Worm (Caenorhabditis elegans) whole organism, late embryonic: ENCODE measurements around the gene bud-13.
A peak's percentile ranks its signal among the peaks of the same experiment; 100 is the strongest.

ENCODE experiments used
- C38D4.7 ChIP-seq: fragments of 200-800 bp; sonication (Bioruptor generic); optimal IDR thresholded peaks from 2 replicates; lab custom pipeline; 2018; ENCODE audit warnings: mild to moderate bottlenecking, missing genetic modification characterization, moderate library complexity, missing compliant biosample characterization
- K02D7.2 ChIP-seq: sonication (generic microtip); optimal IDR thresholded peaks from 2 replicates; lab custom pipeline; 2017; ENCODE audit warnings: mild to moderate bottlenecking, missing genetic modification characterization, missing compliant biosample characterization
- K09A11.1 ChIP-seq: sonication (generic microtip); optimal IDR thresholded peaks from 2 replicates; lab custom pipeline; 2017; ENCODE audit warnings: antibody characterized with exemption, mild to moderate bottlenecking, missing genetic modification characterization, missing compliant biosample characterization; ENCODE audit not compliant: insufficient read depth
- ama-1 ChIP-seq: fragments of 150-350 bp; optimal IDR thresholded peaks from 2 replicates; lab custom pipeline; 2014
- ceh-14 ChIP-seq: sonication (generic microtip); optimal IDR thresholded peaks from 2 replicates; lab custom pipeline; 2016; ENCODE audit warnings: missing genotype, missing genetic modification characterization, missing compliant biosample characterization
- ceh-18 ChIP-seq: sonication (generic microtip); optimal IDR thresholded peaks from 2 replicates; lab custom pipeline; 2016; ENCODE audit warnings: missing genetic modification characterization, missing compliant biosample characterization
- ceh-24 ChIP-seq: sonication (generic microtip); optimal IDR thresholded peaks from 2 replicates; lab custom pipeline; 2016; ENCODE audit warnings: mild to moderate bottlenecking, missing genetic modification characterization, missing compliant biosample characterization
- ceh-34 ChIP-seq: sonication (generic microtip); optimal IDR thresholded peaks from 2 replicates; lab custom pipeline; 2016; ENCODE audit warnings: mild to moderate bottlenecking, missing genetic modification characterization, missing compliant biosample characterization
- ceh-45 ChIP-seq: fragments of 200-800 bp; sonication (Bioruptor generic); IDR thresholded peaks from 2 replicates; pipeline ENCODE4 v1.3.6; 2022; ENCODE audit warnings: missing genetic modification reagents, missing genetic modification characterization, missing compliant biosample characterization
- che-1 ChIP-seq: sonication (generic microtip); optimal IDR thresholded peaks from 2 replicates; lab custom pipeline; 2016; ENCODE audit warnings: mild to moderate bottlenecking, missing genetic modification characterization, missing compliant biosample characterization
- dmd-4 ChIP-seq: sonication (generic microtip); optimal IDR thresholded peaks from 2 replicates; lab custom pipeline; 2016; ENCODE audit warnings: borderline replicate concordance, missing genetic modification characterization, missing compliant biosample characterization
- eyg-1 ChIP-seq: sonication (generic microtip); optimal IDR thresholded peaks from 2 replicates; lab custom pipeline; 2016; ENCODE audit warnings: missing genotype, missing genetic modification characterization, missing compliant biosample characterization
- hlh-30 ChIP-seq: sonication (generic microtip); optimal IDR thresholded peaks from 2 replicates; lab custom pipeline; 2017; ENCODE audit warnings: antibody characterized with exemption, missing genetic modification characterization, missing compliant biosample characterization; ENCODE audit not compliant: insufficient read depth
- hlh-6 ChIP-seq: sonication (generic microtip); optimal IDR thresholded peaks from 2 replicates; lab custom pipeline; 2016; ENCODE audit warnings: missing genotype, missing genetic modification characterization, missing compliant biosample characterization
- hlh-8 ChIP-seq: sonication (generic microtip); optimal IDR thresholded peaks from 2 replicates; lab custom pipeline; 2016; ENCODE audit warnings: missing genotype, missing genetic modification characterization, missing compliant biosample characterization
- lim-6 ChIP-seq: sonication (generic microtip); optimal IDR thresholded peaks from 2 replicates; lab custom pipeline; 2016; ENCODE audit warnings: missing genetic modification characterization, missing compliant biosample characterization
- lin-11 ChIP-seq: fragments of 200-800 bp; sonication (Bioruptor generic); optimal IDR thresholded peaks from 2 replicates; lab custom pipeline; 2018; ENCODE audit warnings: mild to moderate bottlenecking, missing genetic modification characterization, missing compliant biosample characterization
- mec-3 ChIP-seq: sonication (generic microtip); optimal IDR thresholded peaks from 2 replicates; lab custom pipeline; 2016; ENCODE audit warnings: borderline replicate concordance, missing genetic modification characterization, missing compliant biosample characterization
- nfya-1 ChIP-seq: sonication (generic microtip); optimal IDR thresholded peaks from 2 replicates; lab custom pipeline; 2017; ENCODE audit warnings: missing genetic modification characterization, mild to moderate bottlenecking, missing compliant biosample characterization, antibody characterized with exemption, moderate library complexity
- pag-3 ChIP-seq: sonication (generic microtip); optimal IDR thresholded peaks from 2 replicates; lab custom pipeline; 2016; ENCODE audit warnings: missing compliant biosample characterization, missing genetic modification characterization, borderline replicate concordance
- pat-9 ChIP-seq: fragments of 200-800 bp; sonication (Bioruptor generic); optimal IDR thresholded peaks from 2 replicates; lab custom pipeline; 2018; ENCODE audit warnings: mild to moderate bottlenecking, missing genetic modification characterization, moderate library complexity, missing compliant biosample characterization
- pha-4 ChIP-seq: fragments of 150-350 bp; optimal IDR thresholded peaks from 2 replicates; lab custom pipeline; 2018; ENCODE audit warnings: missing biosample characterization, missing genetic modification reagents, missing genetic modification characterization
- ref-2 ChIP-seq: sonication (generic microtip); optimal IDR thresholded peaks from 2 replicates; lab custom pipeline; 2016; ENCODE audit warnings: missing genetic modification characterization, missing compliant biosample characterization
- sdc-2 ChIP-seq: sonication (generic microtip); optimal IDR thresholded peaks from 2 replicates; lab custom pipeline; 2016; ENCODE audit warnings: missing genotype, missing genetic modification characterization, missing compliant biosample characterization
- sox-2 ChIP-seq: fragments of 200-800 bp; sonication (Bioruptor generic); IDR thresholded peaks from 2 replicates; pipeline ENCODE4 v1.3.6; 2022; ENCODE audit warnings: missing genetic modification reagents, missing genetic modification characterization, missing compliant biosample characterization
- sox-4 ChIP-seq: sonication (generic microtip); optimal IDR thresholded peaks from 2 replicates; lab custom pipeline; 2017; ENCODE audit warnings: mild to moderate bottlenecking, missing genetic modification characterization, inconsistent platforms, missing compliant biosample characterization
- syd-9 ChIP-seq: sonication (generic microtip); optimal IDR thresholded peaks from 2 replicates; lab custom pipeline; 2016; ENCODE audit warnings: mild to moderate bottlenecking, missing genetic modification characterization, moderate library complexity, missing compliant biosample characterization
- ttx-3 ChIP-seq: sonication (generic microtip); optimal IDR thresholded peaks from 2 replicates; lab custom pipeline; 2016; ENCODE audit warnings: missing genetic modification reagents, missing genetic modification characterization, missing compliant biosample characterization
- unc-55 ChIP-seq: sonication (generic microtip); optimal IDR thresholded peaks from 2 replicates; lab custom pipeline; 2017; ENCODE audit warnings: missing biosample characterization, missing genetic modification reagents, missing genetic modification characterization
- unc-86 ChIP-seq: sonication (generic microtip); optimal IDR thresholded peaks from 2 replicates; lab custom pipeline; 2016; ENCODE audit warnings: missing genetic modification characterization, missing compliant biosample characterization

Gene bud-13

DNA sequence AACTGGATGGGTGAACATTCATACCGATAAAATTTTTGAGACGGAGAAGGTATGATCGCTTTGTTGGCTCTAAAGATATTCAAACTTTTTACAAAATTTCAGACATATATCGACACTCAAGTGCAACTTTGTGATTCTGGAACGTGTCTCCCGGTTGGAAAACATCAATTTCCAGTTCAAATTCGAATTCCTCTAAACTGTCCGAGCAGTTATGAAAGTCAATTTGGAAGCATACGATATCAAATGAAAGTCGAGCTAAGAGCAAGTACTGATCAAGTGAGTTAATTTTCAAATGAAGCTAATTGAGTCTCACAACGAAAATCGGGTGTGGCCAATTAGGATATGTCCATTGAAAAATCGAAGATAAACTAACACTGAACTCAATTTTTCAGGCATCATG, 33.1 kb downstream of the bud-13 start:
- no peak for TF ChIP-seq ama-1 (lab: Kevin White, UChicago)
- no peak for TF ChIP-seq ttx-3 (tag; lab: Kevin White, UChicago)
- TF ChIP-seq che-1 (tag; lab: Kevin White, UChicago), result no peak
- no peak for TF ChIP-seq pha-4 (tag; lab: Kevin White, UChicago)
- no peak for TF ChIP-seq ceh-24
- TF ChIP-seq sox-2 (GFP tag; lab: Robert Waterston, UW), result no peak

DNA sequence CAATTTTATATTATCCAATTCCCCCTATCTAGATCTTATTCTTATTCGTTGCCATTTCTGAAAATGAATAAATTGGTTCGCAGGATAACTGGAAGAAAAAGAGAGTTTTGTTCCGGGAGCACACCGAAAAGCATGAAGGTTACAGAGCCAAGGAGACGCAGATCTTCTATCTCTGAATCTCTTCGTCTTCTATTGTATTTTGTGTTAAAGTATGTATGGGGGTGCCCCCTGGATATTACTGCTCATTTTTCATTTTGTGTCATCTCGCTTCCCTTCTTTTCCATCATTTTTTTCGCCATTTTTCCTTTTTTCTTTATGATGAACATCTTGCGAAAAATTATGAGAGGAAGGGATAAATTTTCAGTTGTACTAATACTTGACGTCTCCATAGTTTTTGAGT, 33.8 kb downstream of the bud-13 start:
- TF ChIP-seq pag-3 (tag; lab: Kevin White, UChicago), result no peak
- TF ChIP-seq lin-11 (tag; lab: Kevin White, UChicago), result no peak
- TF ChIP-seq ref-2 (tag; lab: Kevin White, UChicago), result no peak
- no peak for TF ChIP-seq K09A11.1
- no peak for TF ChIP-seq hlh-6 (tag; lab: Kevin White, UChicago)
- no peak for TF ChIP-seq ceh-14 (tag; lab: Kevin White, UChicago)
- TF ChIP-seq sox-4, result no peak
- no peak for TF ChIP-seq ceh-34 (tag; lab: Kevin White, UChicago)
- no peak for TF ChIP-seq sdc-2 (tag; lab: Kevin White, UChicago)

DNA sequence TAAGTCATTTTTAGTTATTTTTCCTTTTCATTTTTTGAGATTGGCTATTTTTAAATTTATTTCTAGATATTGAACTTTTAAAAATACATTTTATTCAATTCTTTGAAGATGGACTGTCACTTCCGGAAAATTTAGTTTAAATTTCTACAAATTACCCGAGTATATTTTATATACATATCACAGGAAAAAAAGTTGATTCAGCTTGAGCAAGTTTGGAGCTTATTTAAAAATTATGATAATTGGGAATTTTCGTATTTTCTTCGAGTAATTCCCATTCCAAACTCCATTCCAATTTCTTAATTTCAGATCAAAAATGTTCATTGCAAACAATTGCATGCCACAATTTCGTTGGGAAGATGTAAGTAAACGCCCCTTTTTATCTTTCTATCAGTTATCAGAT, 37.8 kb downstream of the bud-13 start, which contains the start of gene arrd-15:
arrd-15 (plus strand) TSS at position 301 of the 400 bp plus-strand sequence.
- peak; percentile 26 for TF ChIP-seq ceh-34 (tag; lab: Kevin White, UChicago)
- no peak for TF ChIP-seq hlh-30 (tag; lab: Kevin White, UChicago)

DNA sequence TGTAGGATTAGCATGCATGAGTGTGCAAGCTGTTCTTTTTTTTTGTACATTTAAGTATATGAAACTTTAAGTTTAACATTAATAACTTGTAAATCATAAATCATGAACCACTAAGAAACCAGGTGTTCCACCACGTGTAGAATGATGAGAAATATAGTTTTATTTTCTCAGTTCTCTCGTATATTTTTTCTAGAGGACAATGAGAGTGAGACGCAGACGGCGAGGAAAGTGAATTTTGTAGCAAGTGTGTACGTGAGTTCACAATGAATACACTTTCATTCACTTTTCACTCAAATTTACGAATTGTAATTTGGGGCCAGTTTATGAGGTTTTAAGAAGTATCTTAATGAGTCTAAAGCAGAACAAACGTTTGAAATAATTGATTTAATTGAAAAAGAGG, 41.0 kb downstream of the bud-13 start:
- TF ChIP-seq unc-55 (GFP tag; lab: Kevin White, UChicago), result peak; percentile 36
- TF ChIP-seq ceh-45 (GFP tag; lab: Robert Waterston, UW), result no peak

DNA sequence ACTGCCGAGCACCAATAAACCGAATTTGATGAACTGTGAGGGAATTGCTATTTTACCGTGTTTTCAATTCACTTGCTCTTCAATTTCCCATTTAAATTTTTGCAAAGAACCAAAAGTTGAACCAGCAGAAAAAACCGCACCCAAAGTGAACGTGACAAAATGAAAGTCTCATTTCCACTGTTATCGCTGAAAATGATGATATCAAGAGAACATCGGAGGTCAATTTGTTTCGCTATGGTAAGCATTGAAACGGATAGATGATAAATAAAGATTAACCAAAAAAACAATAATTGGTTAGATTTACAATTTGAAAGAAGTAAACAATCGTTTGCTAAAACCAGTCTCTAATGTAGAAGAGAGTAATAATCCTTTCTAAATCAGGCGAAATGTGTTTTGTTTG, 42.0 kb downstream of the bud-13 start:
- TF ChIP-seq ceh-45 (GFP tag; lab: Robert Waterston, UW) (no peak), C38D4.7 (no peak), unc-86 (no peak), pat-9 (no peak), lim-6 (no peak), ceh-14 (tag; lab: Kevin White, UChicago) (no peak), dmd-4 (tag; lab: Kevin White, UChicago) (no peak), hlh-8 (tag; lab: Kevin White, UChicago) (no peak), pha-4 (tag; lab: Kevin White, UChicago) (no peak), ceh-18 (tag; lab: Kevin White, UChicago) (no peak), mec-3 (tag; lab: Kevin White, UChicago) (no peak)
- TF ChIP-seq, all 69 proteins: peak for 0

DNA sequence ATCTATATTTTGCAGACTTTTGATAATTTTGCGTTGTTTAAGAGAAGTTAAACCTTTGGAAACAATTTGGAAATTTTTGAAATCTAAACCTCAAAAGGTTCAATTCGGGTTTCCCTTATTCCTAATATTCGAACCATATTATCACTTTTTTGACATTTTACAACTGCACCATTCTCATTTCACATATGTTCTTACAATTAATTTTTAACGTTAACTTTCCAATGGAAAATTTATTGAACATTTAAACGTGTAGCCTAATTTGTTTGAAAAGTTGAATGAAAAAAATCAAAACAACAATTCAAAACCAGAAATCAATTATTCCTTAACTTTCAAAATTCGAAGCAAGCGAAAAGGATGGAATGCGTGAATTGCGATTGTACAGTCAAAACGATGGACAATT, 43.6 kb downstream of the bud-13 start, which contains the start of gene ZK637.12:
ZK637.12 (plus strand) TSS at position 301 of the 400 bp plus-strand sequence.
- TF ChIP-seq ceh-14 (tag; lab: Kevin White, UChicago), result no peak
- TF ChIP-seq ceh-18 (tag; lab: Kevin White, UChicago), result no peak
- TF ChIP-seq eyg-1 (tag; lab: Kevin White, UChicago), result no peak
- TF ChIP-seq syd-9 (tag; lab: Kevin White, UChicago), result no peak
- no peak for TF ChIP-seq K02D7.2 (tag; lab: Kevin White, UChicago)

DNA sequence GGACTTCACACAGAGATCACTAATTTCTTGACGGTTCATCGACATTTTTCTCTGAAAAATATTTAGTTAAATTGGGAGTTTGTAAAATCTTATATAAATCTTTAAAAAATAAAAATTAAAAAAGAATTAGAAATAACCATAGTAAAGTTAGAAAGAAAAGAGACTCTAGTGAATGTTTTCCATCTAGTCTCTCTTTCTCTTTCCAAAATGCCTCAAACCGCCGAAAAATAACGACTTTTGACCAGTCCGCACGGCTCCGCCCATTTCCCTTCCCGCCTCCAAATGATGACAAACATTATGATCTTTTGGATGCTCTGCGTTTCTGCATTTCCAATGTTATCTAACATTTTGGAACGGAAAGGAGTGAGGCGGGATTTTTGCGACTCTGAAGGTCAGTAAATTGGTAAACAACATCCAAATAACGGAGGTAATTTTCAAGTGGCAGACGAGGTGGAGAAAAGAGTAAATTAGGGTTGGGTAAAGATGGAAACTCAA, 44.2 kb downstream of the bud-13 start, which contains the start of gene glb-1:
glb-1 (minus strand) TSS at position 51 of the 495 bp plus-strand sequence.
- TF ChIP-seq unc-55 (GFP tag; lab: Kevin White, UChicago) (peak; percentile 61), nfya-1 (tag; lab: Kevin White, UChicago) (no peak)
- TF ChIP-seq, all 69 proteins: peak for 1
